Fruit fly (Drosophila melanogaster): ENCODE data around the gene fax.

The fax gene

DNA sequence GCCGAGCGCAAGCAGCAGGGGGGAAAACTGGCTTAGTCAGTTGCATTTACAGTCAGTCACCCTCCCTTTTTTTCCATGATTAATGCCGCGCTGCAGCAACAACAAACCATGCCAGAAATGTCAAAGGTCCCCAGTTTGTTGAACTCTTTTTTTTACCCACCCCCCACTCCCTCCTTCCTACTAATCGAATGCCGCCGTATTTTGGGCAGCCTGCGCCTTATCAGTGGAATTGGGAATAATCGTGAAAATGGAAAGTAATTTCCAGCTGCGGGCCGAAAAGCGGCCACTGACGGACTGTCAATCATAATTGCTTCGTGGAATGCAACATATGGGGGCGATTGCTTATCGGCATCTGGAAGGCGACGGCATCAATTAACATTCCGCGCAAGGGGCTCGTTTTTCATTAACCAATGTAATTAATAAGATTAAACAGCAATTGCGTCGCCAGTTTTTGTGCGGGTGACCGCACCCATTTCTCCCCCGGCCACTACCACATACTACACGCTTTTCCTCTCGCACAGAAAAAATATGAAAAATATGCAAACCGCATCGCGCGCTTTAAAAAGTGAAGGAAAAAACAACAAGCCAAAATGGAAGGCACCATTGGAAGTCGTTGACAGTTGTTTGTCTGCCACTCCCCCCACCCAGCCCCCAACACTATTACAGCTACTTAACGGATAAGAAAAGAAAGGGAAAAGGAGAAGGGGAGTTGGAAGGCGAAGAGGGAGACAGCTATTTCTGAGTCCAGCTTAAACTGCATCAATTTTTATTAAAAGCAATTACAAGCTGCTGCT lies 2.0 kb downstream of the fax start:
- peak; percentile 90 for TF ChIP-seq EcR (GFP tag; optimal IDR thresholded peaks at IDR 0.05)
- peak; percentile 18 for TF ChIP-seq D1 (tag; optimal IDR thresholded peaks at IDR 0.05)
- TF ChIP-seq CG4496 (GFP tag; IDR thresholded peaks at IDR 0.05) = no peak

DNA sequence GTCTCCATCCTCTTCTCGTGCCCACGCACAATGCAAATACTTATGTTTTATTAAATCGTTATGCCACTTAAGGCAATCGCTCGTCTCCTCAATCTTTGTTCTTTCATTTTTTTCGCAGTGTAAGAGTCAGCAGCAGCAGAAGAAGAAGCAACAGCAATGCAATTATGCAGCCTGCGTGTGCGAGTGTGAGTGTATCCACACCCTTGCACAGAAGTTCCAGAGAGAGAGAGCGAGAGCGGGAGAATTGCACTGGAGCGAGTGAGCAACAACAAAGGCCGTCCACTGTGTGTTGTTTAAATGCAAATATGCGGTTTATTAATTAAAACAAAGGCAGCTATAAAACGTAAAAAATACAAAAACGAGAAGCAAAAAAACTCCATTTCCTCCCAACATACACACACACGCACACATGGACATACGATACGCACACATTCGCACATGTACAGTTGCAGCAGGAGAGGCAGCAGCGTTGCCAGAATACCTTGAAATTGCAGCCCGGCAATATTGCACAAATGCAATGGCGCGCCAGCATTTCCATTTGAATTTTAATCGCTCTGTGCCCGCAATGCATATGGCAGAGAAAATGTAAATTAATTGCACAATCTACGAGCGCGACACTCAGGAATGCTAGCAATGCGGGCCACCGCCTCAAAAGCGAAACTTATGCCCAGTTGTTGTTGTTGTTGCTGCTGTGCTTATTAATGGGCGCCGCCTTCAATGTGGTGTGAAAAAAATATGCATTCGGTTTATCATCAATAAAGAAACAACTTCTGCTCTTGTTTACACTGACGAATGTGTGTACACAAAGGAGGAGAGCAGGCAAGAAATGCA lies 2.8 kb downstream of the fax start:
- TF ChIP-seq Snoo (tag; optimal IDR thresholded peaks at IDR 0.05) (peak; percentile 46), Pif1B (GFP tag; optimal IDR thresholded peaks at IDR 0.05) (peak; percentile 54), fd96Ca (GFP tag; IDR thresholded peaks at IDR 0.05) (peak; percentile 73), CG15710 (tag; optimal IDR thresholded peaks at IDR 0.05) (peak; percentile 47), EcR (GFP tag; optimal IDR thresholded peaks at IDR 0.05) (peak; percentile 42), CG32121 (GFP tag; IDR thresholded peaks at IDR 0.05) (no peak; the same call in 1 of the 2 replicates), CG8159 (tag; optimal IDR thresholded peaks at IDR 0.05) (peak; percentile 77), rn (GFP tag; IDR thresholded peaks at IDR 0.05) (peak; percentile 23; the same call in 1 of the 2 replicates), Pif1A (GFP tag; optimal IDR thresholded peaks at IDR 0.05) (peak; percentile 44), CG10348 (GFP tag; IDR thresholded peaks at IDR 0.05) (no peak), CG9948 (tag; optimal IDR thresholded peaks at IDR 0.05) (peak; percentile 13), CG34367 (tag; optimal IDR thresholded peaks at IDR 0.05) (peak; percentile 20), CG12605 (GFP tag; IDR thresholded peaks at IDR 0.05) (peak; percentile 33; the same call in 1 of the 2 replicates), D1 (tag; optimal IDR thresholded peaks at IDR 0.05) (no peak), gl (tag; optimal IDR thresholded peaks at IDR 0.05) (peak; percentile 53), CG13204 (GFP tag; optimal IDR thresholded peaks at IDR 0.05) (peak; percentile 43), CG8301 (tag; optimal IDR thresholded peaks at IDR 0.05) (peak; percentile 64), Ets98B (GFP tag; IDR thresholded peaks at IDR 0.05) (0 out of 2 replicates have a peak, but pooled peaks have one; percentile 51), CG14655 (GFP tag; optimal IDR thresholded peaks at IDR 0.05) (peak; percentile 59), CG17806 (tag; optimal IDR thresholded peaks at IDR 0.05) (peak; percentile 49), CG4496 (GFP tag; IDR thresholded peaks at IDR 0.05) (peak; percentile 74; the same call in 2 of the 3 replicates)

DNA sequence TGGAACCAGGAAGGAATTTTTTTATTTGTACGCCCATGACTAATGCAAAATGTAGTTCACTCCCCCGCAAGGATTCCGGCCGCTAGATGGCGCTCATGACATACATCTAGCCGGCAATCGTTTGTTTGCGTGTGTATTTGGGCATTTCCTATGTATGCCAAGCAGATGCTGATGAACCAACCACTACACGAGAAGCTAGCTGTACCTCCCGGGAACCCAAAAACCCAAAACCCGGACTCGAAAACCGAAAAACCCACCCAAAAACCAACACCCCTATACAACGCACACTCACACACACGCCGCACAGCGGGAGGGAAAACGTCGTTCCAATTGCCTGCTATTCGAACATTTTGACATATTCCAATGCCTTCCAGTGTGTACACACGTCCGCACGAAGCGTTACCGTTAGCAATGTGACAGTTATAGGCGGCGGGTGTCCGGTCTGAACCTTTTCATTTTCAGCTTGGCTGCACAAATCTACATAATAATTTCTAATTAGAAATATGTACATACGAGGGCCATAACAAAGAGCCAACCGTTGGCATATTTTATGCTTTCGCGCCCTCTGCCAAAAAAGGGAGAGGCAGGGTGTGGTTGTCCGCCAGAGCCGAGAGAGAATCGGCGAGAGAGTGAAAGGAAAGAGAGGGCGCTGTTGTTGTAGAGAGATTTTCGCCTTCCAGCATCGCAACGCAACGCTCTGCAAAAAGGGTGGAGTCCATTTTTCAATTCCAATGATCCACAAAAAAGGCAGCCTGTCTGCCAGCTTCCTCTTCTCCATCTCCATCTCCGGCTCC lies 3.6 kb downstream of the fax start:
- no peak for TF ChIP-seq CG32121 (GFP tag; IDR thresholded peaks at IDR 0.05)
- TF ChIP-seq CG15710 (tag; optimal IDR thresholded peaks at IDR 0.05) = no peak
- TF ChIP-seq EcR (GFP tag; optimal IDR thresholded peaks at IDR 0.05) = no peak
- no peak for TF ChIP-seq CG12605 (GFP tag; IDR thresholded peaks at IDR 0.05)
- TF ChIP-seq rn (GFP tag; IDR thresholded peaks at IDR 0.05) = no peak
- TF ChIP-seq Pif1B (GFP tag; optimal IDR thresholded peaks at IDR 0.05) = no peak
- TF ChIP-seq CG17806 (tag; optimal IDR thresholded peaks at IDR 0.05) = no peak
- no peak for TF ChIP-seq Pif1A (GFP tag; optimal IDR thresholded peaks at IDR 0.05)
- no peak for TF ChIP-seq CG14655 (GFP tag; optimal IDR thresholded peaks at IDR 0.05)
- no peak for TF ChIP-seq D1 (tag; optimal IDR thresholded peaks at IDR 0.05)
- TF ChIP-seq CG9948 (tag; optimal IDR thresholded peaks at IDR 0.05) = no peak
- no peak for TF ChIP-seq CG8301 (tag; optimal IDR thresholded peaks at IDR 0.05)
- TF ChIP-seq CG8159 (tag; optimal IDR thresholded peaks at IDR 0.05) = no peak
- no peak for TF ChIP-seq CG13204 (GFP tag; optimal IDR thresholded peaks at IDR 0.05)
- no peak for TF ChIP-seq CG34367 (tag; optimal IDR thresholded peaks at IDR 0.05)
- TF ChIP-seq gl (tag; optimal IDR thresholded peaks at IDR 0.05) = no peak
- TF ChIP-seq Snoo (tag; optimal IDR thresholded peaks at IDR 0.05) = no peak

- TF ChIP-seq Snoo (tag; optimal IDR thresholded peaks at IDR 0.05) (no peak), fd96Ca (GFP tag; IDR thresholded peaks at IDR 0.05) (no peak), Pif1B (GFP tag; optimal IDR thresholded peaks at IDR 0.05) (no peak), CG34367 (tag; optimal IDR thresholded peaks at IDR 0.05) (no peak), CG10348 (GFP tag; IDR thresholded peaks at IDR 0.05) (no peak), CG14655 (GFP tag; optimal IDR thresholded peaks at IDR 0.05) (no peak), CG17806 (tag; optimal IDR thresholded peaks at IDR 0.05) (no peak), rn (GFP tag; IDR thresholded peaks at IDR 0.05) (no peak), CG32121 (GFP tag; IDR thresholded peaks at IDR 0.05) (no peak)
Observed at dm6 chr3L:16402253-16402652, 9.4 kb downstream of the fax start.

- no peak for TF ChIP-seq CG4496 (GFP tag; IDR thresholded peaks at IDR 0.05)
- no peak for TF ChIP-seq CG32121 (GFP tag; IDR thresholded peaks at IDR 0.05)
- no peak for TF ChIP-seq D1 (tag; optimal IDR thresholded peaks at IDR 0.05)
- no peak for TF ChIP-seq CG13204 (GFP tag; optimal IDR thresholded peaks at IDR 0.05)
- TF ChIP-seq CG17806 (tag; optimal IDR thresholded peaks at IDR 0.05) = no peak
- no peak for TF ChIP-seq Ets98B (GFP tag; IDR thresholded peaks at IDR 0.05)
- TF ChIP-seq CG14655 (GFP tag; optimal IDR thresholded peaks at IDR 0.05) = no peak
- TF ChIP-seq CG15710 (tag; optimal IDR thresholded peaks at IDR 0.05) = no peak
- TF ChIP-seq EcR (GFP tag; optimal IDR thresholded peaks at IDR 0.05) = no peak
- no peak for TF ChIP-seq Pif1A (GFP tag; optimal IDR thresholded peaks at IDR 0.05)
Observed at dm6 chr3L:16400175-16400574, 11.5 kb downstream of the fax start, which contains the start of gene CG44836. CG44836 (minus strand) TSS chr3L:16400275.
